Fruit fly (Drosophila melanogaster) S2 (cell line): Measurements from ENCODE around the gene Strip.

Experiments used
- CG8478 ChIP-seq: fragments of >200 bp; optimal IDR thresholded peaks from 2 replicates; lab custom pipeline; 2018
- CTCF ChIP-seq, 2 experiments: fragments of >200 bp; optimal IDR thresholded peaks; 2 replicates each; lab custom pipeline; 2018

The Strip gene

dm6 chr3L:3328771-3329170 is at the start of gene Strip:
Strip (minus strand) TSS chr3L:3328871.
- TF ChIP-seq CG8478 (lab: Kevin White, UChicago), result no peak
- TF ChIP-seq CTCF (optimal IDR thresholded peaks at IDR 0.05; lab: Kevin White, UChicago), result no peak

dm6 chr3L:3377965-3378292 is 49.3 kb upstream of the Strip start, which contains the start of gene Ids:
Ids (plus strand) TSS chr3L:3378268.
- TF ChIP-seq CG8478 (lab: Kevin White, UChicago), result no peak
- no peak for TF ChIP-seq CTCF (optimal IDR thresholded peaks at IDR 0.05; lab: Kevin White, UChicago)

- no peak for TF ChIP-seq CG8478 (lab: Kevin White, UChicago)
- no peak for TF ChIP-seq CTCF (optimal IDR thresholded peaks at IDR 0.05; lab: Kevin White, UChicago)
Measured at dm6 chr3L:3377247-3377964, 48.7 kb upstream of the Strip start.

- TF ChIP-seq CG8478 (lab: Kevin White, UChicago) (no peak), CTCF (optimal IDR thresholded peaks at IDR 0.05; lab: Kevin White, UChicago) (no peak)
Measured at dm6 chr3L:3376551-3376950, 47.9 kb upstream of the Strip start, which contains the start of gene CG12012. CG12012 (plus strand) TSS chr3L:3376757.

- TF ChIP-seq CTCF (optimal IDR thresholded peaks at IDR 0.05; lab: Kevin White, UChicago), result peak; percentile 15 to 42
- no peak for TF ChIP-seq CG8478 (lab: Kevin White, UChicago)
Measured at dm6 chr3L:3373994-3374623, 45.4 kb upstream of the Strip start, which contains the start of the genes Ythdc1 and CG12010. Ythdc1 (minus strand) TSS chr3L:3374170. CG12010 (plus strand) TSS chr3L:3374282.

dm6 chr3L:3369256-3369655 is 40.6 kb upstream of the Strip start, which contains the start of gene Drs:
Drs (plus strand) TSS chr3L:3369556.
- TF ChIP-seq CTCF (optimal IDR thresholded peaks at IDR 0.05; lab: Kevin White, UChicago), result no peak
- no peak for TF ChIP-seq CG8478 (lab: Kevin White, UChicago)

dm6 chr3L:3353297-3353696 is 24.6 kb upstream of the Strip start:
- TF ChIP-seq CTCF (optimal IDR thresholded peaks at IDR 0.05; lab: Kevin White, UChicago), result no peak
- no peak for TF ChIP-seq CG8478 (lab: Kevin White, UChicago)

dm6 chr3L:3352516-3352915 is 23.8 kb upstream of the Strip start:
- TF ChIP-seq CG8478 (lab: Kevin White, UChicago) (no peak), CTCF (optimal IDR thresholded peaks at IDR 0.05; lab: Kevin White, UChicago) (no peak)

- TF ChIP-seq CG8478 (lab: Kevin White, UChicago), result no peak
- TF ChIP-seq CTCF (optimal IDR thresholded peaks at IDR 0.05; lab: Kevin White, UChicago), result no peak
Measured at dm6 chr3L:3351814-3352359, 23.2 kb upstream of the Strip start.

dm6 chr3L:3350572-3351343 is 22.1 kb upstream of the Strip start:
- TF ChIP-seq CTCF (optimal IDR thresholded peaks at IDR 0.05; lab: Kevin White, UChicago) (no peak), CG8478 (lab: Kevin White, UChicago) (no peak)

- TF ChIP-seq CG8478 (lab: Kevin White, UChicago), result no peak
- no peak for TF ChIP-seq CTCF (optimal IDR thresholded peaks at IDR 0.05; lab: Kevin White, UChicago)
Measured at dm6 chr3L:3349825-3350123, 21.1 kb upstream of the Strip start.

dm6 chr3L:3348956-3349824 is 20.5 kb upstream of the Strip start:
- no peak for TF ChIP-seq CTCF (optimal IDR thresholded peaks at IDR 0.05; lab: Kevin White, UChicago)
- TF ChIP-seq CG8478 (lab: Kevin White, UChicago), result no peak

- TF ChIP-seq CG8478 (lab: Kevin White, UChicago) (no peak), CTCF (optimal IDR thresholded peaks at IDR 0.05; lab: Kevin White, UChicago) (no peak)
Measured at dm6 chr3L:3346294-3346693, 17.6 kb upstream of the Strip start.

- no peak for TF ChIP-seq CG8478 (lab: Kevin White, UChicago)
- TF ChIP-seq CTCF (optimal IDR thresholded peaks at IDR 0.05; lab: Kevin White, UChicago), result no peak
Measured at dm6 chr3L:3344528-3344927, 15.9 kb upstream of the Strip start.
